Worm (Caenorhabditis elegans): ENCODE results near the gene tag-266.

- TF ChIP-seq lin-39 (tag; optimal IDR thresholded peaks at IDR 0.05): no peak
- TF ChIP-seq pqm-1 (tag; optimal IDR thresholded peaks at IDR 0.05): no peak
- TF ChIP-seq ztf-11 (tag; optimal IDR thresholded peaks at IDR 0.05): no peak
- no peak for TF ChIP-seq nhr-12 (tag; optimal IDR thresholded peaks at IDR 0.05)
- no peak for TF ChIP-seq ama-1 (optimal IDR thresholded peaks at IDR 0.05)
- TF ChIP-seq ZK546.5 (tag; optimal IDR thresholded peaks at IDR 0.05): no peak
- TF ChIP-seq elt-1 (tag; optimal IDR thresholded peaks at IDR 0.05): no peak
- no peak for TF ChIP-seq unc-62 (GFP tag; optimal IDR thresholded peaks at IDR 0.05)
- no peak for TF ChIP-seq tbx-2 (tag; optimal IDR thresholded peaks at IDR 0.05)
- no peak for TF ChIP-seq egl-5 (tag; optimal IDR thresholded peaks at IDR 0.05)
- TF ChIP-seq zag-1 (tag; optimal IDR thresholded peaks at IDR 0.05): no peak
- TF ChIP-seq ceh-16 (tag; optimal IDR thresholded peaks at IDR 0.05): no peak
- no peak for TF ChIP-seq nhr-28 (tag; optimal IDR thresholded peaks at IDR 0.05)
These were observed 25.6 kb downstream of the tag-266 start, which contains the start of gene T19C3.3 for ce11 chrIII:614447-614846.
